Worm (Caenorhabditis elegans): ENCODE measurements around the gene his-1.

DNA sequence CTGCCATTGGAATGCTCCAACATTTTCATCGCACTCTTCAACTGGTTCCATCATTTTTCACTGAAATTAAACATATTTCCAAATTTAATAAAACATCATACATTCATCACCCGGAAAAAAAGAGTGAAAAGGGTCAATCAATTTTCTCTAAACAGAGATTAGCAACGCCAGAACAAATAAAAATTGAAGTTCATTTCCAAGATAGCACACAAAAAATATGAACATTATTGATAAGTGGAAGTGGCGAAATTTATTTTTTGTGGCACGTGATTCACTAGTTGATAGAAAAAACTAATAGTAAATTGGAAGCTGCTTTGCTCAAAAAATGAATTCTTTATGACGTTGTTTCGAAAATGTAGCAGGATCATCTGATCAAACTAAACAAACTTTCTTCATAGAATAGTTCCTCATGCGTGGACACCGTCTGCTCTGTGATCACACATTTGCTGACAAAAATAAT is 33.0 kb downstream of the his-1 start, which contains the start of the genes F14H3.12 and srj-29:
- TF ChIP-seq pha-4 (GFP tag; IDR thresholded peaks at IDR 0.05) (no peak), pha-4 (tag; optimal IDR thresholded peaks at IDR 0.05) (no peak), unc-62 (GFP tag; optimal IDR thresholded peaks at IDR 0.05 in 1 of 2) (no peak), unc-62 (tag; optimal IDR thresholded peaks at IDR 0.05) (no peak), unc-39 (tag; optimal IDR thresholded peaks at IDR 0.05) (no peak), snpc-4 (tag; optimal IDR thresholded peaks at IDR 0.05) (no peak), lin-15B (tag; optimal IDR thresholded peaks at IDR 0.05) (no peak)

Data from whole organism, L4 larva.